Fruit fly (Drosophila melanogaster): ENCODE data around the gene Nin.
A peak's percentile ranks its signal among the peaks of the same experiment; 100 is the strongest.

The Nin gene

DNA sequence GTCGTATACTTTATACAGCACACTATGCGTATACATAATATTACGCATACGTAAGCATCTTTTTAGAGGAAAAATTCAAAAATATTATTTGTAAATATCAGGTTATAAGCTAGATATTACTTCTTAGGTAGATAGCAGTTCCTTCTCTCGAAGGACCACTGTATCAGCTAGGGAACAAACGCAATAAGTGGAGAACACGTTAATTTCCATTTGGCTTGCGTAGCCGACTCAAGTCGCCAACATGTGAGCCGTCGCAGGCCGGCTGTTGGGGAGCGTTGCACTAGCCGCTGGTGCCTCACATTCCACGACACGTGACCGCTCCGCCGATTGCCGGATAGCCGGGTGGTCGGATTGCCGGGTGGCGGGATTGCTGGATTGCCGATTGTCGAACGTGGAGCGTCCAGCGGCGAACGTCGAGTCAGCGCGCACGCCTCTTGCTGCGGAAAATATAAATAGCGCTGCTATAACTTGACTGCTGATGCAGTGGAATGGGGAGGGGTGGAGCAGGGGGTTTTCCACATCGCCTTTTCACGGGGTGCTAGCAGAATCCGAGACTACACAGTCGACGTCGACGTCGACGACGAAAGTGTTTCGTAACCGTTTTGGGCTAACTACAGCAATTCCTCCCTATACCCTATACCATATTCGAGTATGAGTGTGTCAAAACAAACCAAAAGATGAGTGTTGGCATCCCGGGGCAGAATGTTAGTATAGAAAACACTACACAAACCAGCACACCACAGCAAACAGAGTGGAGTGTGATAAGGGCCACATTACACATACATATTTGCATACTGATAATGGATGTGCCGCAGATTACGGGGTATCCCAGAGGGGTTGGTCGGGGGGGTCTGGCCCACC, 24.9 kb upstream of the Nin start (continued):
- peak; percentile 51; the same call in 1 of the 2 replicates for TF ChIP-seq Gug (GFP tag; IDR thresholded peaks at IDR 0.05)
- TF ChIP-seq Eip93F (GFP tag; optimal IDR thresholded peaks at IDR 0.05), result no peak
- TF ChIP-seq dac (GFP tag; optimal IDR thresholded peaks at IDR 0.05), result no peak
- TF ChIP-seq CG11762 (GFP tag; optimal IDR thresholded peaks at IDR 0.05; ENCODE audit: insufficient read depth), result no peak
- peak; percentile 1 for TF ChIP-seq topi (GFP tag; optimal IDR thresholded peaks at IDR 0.05)
- TF ChIP-seq CG10669 (GFP tag; optimal IDR thresholded peaks at IDR 0.05), result peak; percentile 17
- TF ChIP-seq CG11902 (GFP tag; optimal IDR thresholded peaks at IDR 0.05), result no peak
- no peak for TF ChIP-seq Sox14 (GFP tag; optimal IDR thresholded peaks at IDR 0.05)
- TF ChIP-seq CG3032 (tag; optimal IDR thresholded peaks at IDR 0.05), result no peak
- no peak for TF ChIP-seq CG7368 (GFP tag; optimal IDR thresholded peaks at IDR 0.05)

DNA sequence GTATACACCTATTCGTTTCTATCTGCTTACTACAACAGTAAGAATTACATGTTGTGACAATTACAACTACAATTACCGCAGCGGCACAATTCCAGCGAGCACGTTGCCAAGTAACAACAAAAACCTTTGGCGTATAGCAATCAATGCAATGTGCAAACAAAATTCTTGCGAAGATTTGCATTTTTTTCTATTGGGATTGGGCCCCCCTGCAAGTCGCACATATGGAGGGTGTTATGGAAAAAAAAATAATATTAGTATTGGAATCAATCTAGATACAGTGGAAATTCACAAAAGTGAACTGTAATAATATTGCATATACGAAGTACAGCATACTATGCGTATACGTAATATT, 24.3 kb upstream of the Nin start:
- TF ChIP-seq CG32006 (GFP tag; optimal IDR thresholded peaks at IDR 0.05) (peak; percentile 24), CG8632 (GFP tag; optimal IDR thresholded peaks at IDR 0.05) (no peak), Eip78C (GFP tag) (peak; percentile 35)

DNA sequence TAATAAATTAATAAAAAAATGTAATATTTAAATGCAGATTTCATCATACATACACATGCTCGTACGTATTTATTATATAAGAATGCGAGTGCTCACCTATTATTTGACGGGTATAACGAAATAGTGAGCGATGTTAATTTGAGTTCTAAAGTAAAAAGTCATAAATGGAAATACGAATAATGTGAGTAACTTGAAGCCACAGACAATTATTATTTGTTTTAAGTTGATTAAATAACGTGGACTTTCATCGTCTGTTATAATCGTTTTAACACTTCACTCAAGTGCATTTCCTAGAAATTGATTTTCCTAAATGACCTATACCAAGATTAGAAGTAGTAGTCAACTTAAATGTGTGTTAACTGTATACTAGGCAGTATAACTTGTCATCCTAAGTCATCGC, 23.9 kb upstream of the Nin start:
- no peak for TF ChIP-seq spab (GFP tag; optimal IDR thresholded peaks at IDR 0.05)
- no peak for TF ChIP-seq achi (GFP tag; optimal IDR thresholded peaks at IDR 0.05)
- TF ChIP-seq CG31627 (GFP tag; optimal IDR thresholded peaks at IDR 0.05), result peak; percentile 15
- TF ChIP-seq CG16779 (tag; optimal IDR thresholded peaks at IDR 0.05), result no peak
- no peak for TF ChIP-seq fd59A (GFP tag; optimal IDR thresholded peaks at IDR 0.05)
- no peak for TF ChIP-seq vri (GFP tag; optimal IDR thresholded peaks at IDR 0.05)
- TF ChIP-seq CG3919 (GFP tag; optimal IDR thresholded peaks at IDR 0.05), result no peak
- no peak for TF ChIP-seq cyc (GFP tag; optimal IDR thresholded peaks at IDR 0.05)
- no peak; the same call in 1 of the 2 replicates for TF ChIP-seq CG15336 (GFP tag; IDR thresholded peaks at IDR 0.05)
- TF ChIP-seq Hr4 (GFP tag; optimal IDR thresholded peaks at IDR 0.05), result peak; percentile 29
- TF ChIP-seq Smox (GFP tag; optimal IDR thresholded peaks at IDR 0.05), result peak; percentile 23
- TF ChIP-seq Sox14 (GFP tag; optimal IDR thresholded peaks at IDR 0.05), result peak; percentile 45
- no peak for TF ChIP-seq CG6808 (GFP tag; optimal IDR thresholded peaks at IDR 0.05)
- no peak for TF ChIP-seq CG8319 (GFP tag; optimal IDR thresholded peaks at IDR 0.05)
- TF ChIP-seq fd85E (GFP tag; optimal IDR thresholded peaks at IDR 0.05), result no peak
- peak; percentile 56 for TF ChIP-seq CG32006 (GFP tag; optimal IDR thresholded peaks at IDR 0.05)
- no peak for TF ChIP-seq CG11762 (GFP tag; optimal IDR thresholded peaks at IDR 0.05; ENCODE audit: insufficient read depth)
- peak; percentile 5 for TF ChIP-seq CG3032 (tag; optimal IDR thresholded peaks at IDR 0.05)
- TF ChIP-seq CG6854 (GFP tag; optimal IDR thresholded peaks at IDR 0.05), result no peak
- TF ChIP-seq topi (GFP tag; optimal IDR thresholded peaks at IDR 0.05), result peak; percentile 24
- no peak for TF ChIP-seq dsx (GFP tag; optimal IDR thresholded peaks at IDR 0.05; ENCODE audit: poor library complexity, severe bottlenecking)
- no peak for TF ChIP-seq Ets21C (GFP tag; optimal IDR thresholded peaks at IDR 0.05)
- TF ChIP-seq CG6163 (GFP tag; IDR thresholded peaks at IDR 0.05), result no peak
- no peak for TF ChIP-seq Eip75B (GFP tag; optimal IDR thresholded peaks at IDR 0.05)
- no peak for TF ChIP-seq Blimp-1 (GFP tag; optimal IDR thresholded peaks at IDR 0.05)
- no peak for TF ChIP-seq CG1621 (tag; optimal IDR thresholded peaks at IDR 0.05)
- TF ChIP-seq Lpt (GFP tag; optimal IDR thresholded peaks at IDR 0.05), result no peak
- no peak for TF ChIP-seq CG10631 (GFP tag; optimal IDR thresholded peaks at IDR 0.05)
- TF ChIP-seq Ets96B (tag; optimal IDR thresholded peaks at IDR 0.05), result peak; percentile 25
- TF ChIP-seq Eip93F (GFP tag; optimal IDR thresholded peaks at IDR 0.05), result no peak
- TF ChIP-seq CG9139 (GFP tag; optimal IDR thresholded peaks at IDR 0.05), result no peak
- TF ChIP-seq CG11294 (GFP tag; IDR thresholded peaks at IDR 0.05), result peak; percentile 17; the same call in 1 of the 2 replicates
- TF ChIP-seq CG10669 (GFP tag; optimal IDR thresholded peaks at IDR 0.05), result peak; percentile 10
- no peak for TF ChIP-seq CG7368 (GFP tag; optimal IDR thresholded peaks at IDR 0.05)
- no peak for TF ChIP-seq Sox15 (GFP tag; optimal IDR thresholded peaks at IDR 0.05)
- no peak for TF ChIP-seq Sox102F (GFP tag; optimal IDR thresholded peaks at IDR 0.05)
- no peak for TF ChIP-seq CG11902 (GFP tag; optimal IDR thresholded peaks at IDR 0.05)
- TF ChIP-seq OdsH (GFP tag; optimal IDR thresholded peaks at IDR 0.05), result peak; percentile 49
- TF ChIP-seq CG8119 (GFP tag; IDR thresholded peaks at IDR 0.05), result no peak
- TF ChIP-seq esn (GFP tag; optimal IDR thresholded peaks at IDR 0.05), result peak; percentile 2
- no peak for TF ChIP-seq Hr38 (GFP tag; optimal IDR thresholded peaks at IDR 0.05)
- TF ChIP-seq dac (GFP tag; optimal IDR thresholded peaks at IDR 0.05), result no peak

Measured in whole organism, prepupa.